Worm (Caenorhabditis elegans) whole organism, L4 larva: ENCODE results near the gene haao-1.

ENCODE experiments used
- F26F4.8 ChIP-seq: fragments of 200-800 bp; sonication (Bioruptor generic); conservative IDR thresholded peaks from 2 replicates; pipeline ENCODE4 v1.3.6; 2022; ENCODE audit warnings: missing genetic modification characterization, missing compliant biosample characterization
- T26A8.4 ChIP-seq: fragments of 200-800 bp; sonication (Bioruptor generic); IDR thresholded peaks from 2 replicates; pipeline ENCODE4 v1.3.6; 2022; ENCODE audit warnings: missing genetic modification characterization, missing compliant biosample characterization
- Y105C5A.15 ChIP-seq: fragments of 200-800 bp; sonication (Bioruptor generic); IDR thresholded peaks from 2 replicates; pipeline ENCODE4 v1.3.6; 2022; ENCODE audit warnings: missing genetic modification characterization, missing compliant biosample characterization
- Y48G9A.11 ChIP-seq: fragments of 200-800 bp; sonication (Bioruptor generic); IDR thresholded peaks from 2 replicates; pipeline ENCODE4 v1.3.6; 2022; ENCODE audit warnings: missing genetic modification reagents, missing genetic modification characterization, missing compliant biosample characterization
- Y5F2A.4 ChIP-seq: fragments of 200-800 bp; sonication (Bioruptor generic); optimal IDR thresholded peaks from 2 replicates; lab custom pipeline; 2018; ENCODE audit warnings: mild to moderate bottlenecking, missing genetic modification characterization, missing compliant biosample characterization
- Y75B8A.6 ChIP-seq: fragments of 200-800 bp; sonication (Bioruptor generic); IDR thresholded peaks from 2 replicates; pipeline ENCODE4 v1.3.6; 2022; ENCODE audit warnings: missing genetic modification reagents, missing genetic modification characterization, missing compliant biosample characterization
- ZK337.2 ChIP-seq: fragments of 200-800 bp; sonication (Bioruptor generic); IDR thresholded peaks from 2 replicates; pipeline ENCODE4 v1.3.6; 2022; ENCODE audit warnings: missing genetic modification reagents, missing genetic modification characterization, missing compliant biosample characterization
- ZK546.5 ChIP-seq, 2 experiments: sonication (generic microtip); optimal IDR thresholded peaks; 2 replicates each; lab custom pipeline; 2017; ENCODE audit warnings: missing biosample characterization in 2 of 2, missing genetic modification characterization in 2 of 2
- ceh-44 ChIP-seq: fragments of 200-800 bp; sonication (Bioruptor generic); IDR thresholded peaks from 2 replicates; pipeline ENCODE4 v1.3.6; 2022; ENCODE audit warnings: missing genetic modification reagents, missing genetic modification characterization, missing compliant biosample characterization
- ceh-62 ChIP-seq: sonication (generic microtip); optimal IDR thresholded peaks from 2 replicates; lab custom pipeline; 2017; ENCODE audit warnings: missing biosample characterization, missing genetic modification characterization
- ces-1 ChIP-seq: fragments of 150-350 bp; sonication (generic microtip); optimal IDR thresholded peaks from 4 replicates; lab custom pipeline; 2014; ENCODE audit warnings: missing biosample characterization, missing genetic modification reagents, missing genetic modification characterization
- cey-2 ChIP-seq: sonication (generic microtip); optimal IDR thresholded peaks from 3 replicates; lab custom pipeline; 2017; ENCODE audit warnings: missing genetic modification characterization, mild to moderate bottlenecking, missing compliant biosample characterization, antibody characterized with exemption, borderline replicate concordance; ENCODE audit not compliant: insufficient read depth
- ctbp-1 ChIP-seq: fragments of 200-800 bp; sonication (Bioruptor generic); IDR thresholded peaks from 2 replicates; pipeline ENCODE4 v1.3.6; 2022; ENCODE audit warnings: missing genetic modification reagents, missing genetic modification characterization, missing compliant biosample characterization
- daf-19 ChIP-seq: fragments of 200-800 bp; sonication (Bioruptor generic); conservative IDR thresholded peaks from 2 replicates; pipeline ENCODE4 v1.3.6; 2022; ENCODE audit warnings: missing genetic modification characterization, missing compliant biosample characterization
- dmd-6 ChIP-seq: fragments of 200-800 bp; sonication (Bioruptor generic); IDR thresholded peaks from 2 replicates; pipeline ENCODE4 v1.3.6; 2022; ENCODE audit warnings: missing genetic modification reagents, missing genetic modification characterization, missing compliant biosample characterization
- duxl-1 ChIP-seq: sonication (generic microtip); optimal IDR thresholded peaks from 2 replicates; lab custom pipeline; 2016; ENCODE audit warnings: mild to moderate bottlenecking, missing genetic modification characterization, moderate library complexity, missing compliant biosample characterization; ENCODE audit not compliant: poor library complexity
- egl-43 ChIP-seq: fragments of 200-800 bp; sonication (Bioruptor generic); IDR thresholded peaks from 2 replicates; pipeline ENCODE4 v1.3.6; 2022; ENCODE audit warnings: missing genetic modification reagents, missing genetic modification characterization, missing compliant biosample characterization
- hif-1 ChIP-seq, 2 experiments: sonication (generic microtip); optimal IDR thresholded peaks; 2 replicates each; lab custom pipeline; 2016 to 2017; ENCODE audit warnings: missing compliant biosample characterization in 2 of 2, missing genetic modification characterization in 2 of 2, missing genetic modification reagents in 2 of 2, missing genotype in 2 of 2, mild to moderate bottlenecking in 1 of 2
- hlh-11 ChIP-seq: fragments of 200-800 bp; sonication (Bioruptor generic); optimal IDR thresholded peaks from 2 replicates; lab custom pipeline; 2018; ENCODE audit warnings: mild to moderate bottlenecking, missing genetic modification characterization, missing compliant biosample characterization
- jun-1 ChIP-seq: fragments of 150-350 bp; optimal IDR thresholded peaks from 2 replicates; lab custom pipeline; 2014; ENCODE audit warnings: missing biosample characterization, missing genetic modification reagents, missing genetic modification characterization
- lim-7 ChIP-seq: fragments of 200-800 bp; sonication (Bioruptor generic); IDR thresholded peaks from 2 replicates; pipeline ENCODE4 v1.3.6; 2022; ENCODE audit warnings: missing genetic modification characterization, missing compliant biosample characterization
- lin-1 ChIP-seq: fragments of 200-800 bp; sonication (Bioruptor generic); IDR thresholded peaks from 2 replicates; pipeline ENCODE4 v1.3.6; 2022; ENCODE audit warnings: missing genetic modification reagents, missing genetic modification characterization, missing compliant biosample characterization
- lin-13 ChIP-seq: fragments of 150-350 bp; optimal IDR thresholded peaks from 2 replicates; lab custom pipeline; 2014; ENCODE audit warnings: missing biosample characterization, missing genetic modification reagents, missing genetic modification characterization
- lin-15B ChIP-seq: fragments of 150-350 bp; sonication (generic microtip); optimal IDR thresholded peaks from 3 replicates; lab custom pipeline; 2014; ENCODE audit warnings: missing biosample characterization, missing genetic modification characterization
- lin-38 ChIP-seq: fragments of 200-800 bp; sonication (Bioruptor generic); IDR thresholded peaks from 2 replicates; pipeline ENCODE4 v1.3.6; 2022; ENCODE audit warnings: missing genetic modification reagents, missing genetic modification characterization, missing compliant biosample characterization
- madf-5 ChIP-seq, 2 experiments: fragments of 200-800 bp; sonication (Bioruptor generic); IDR thresholded peaks; 2 replicates each; pipeline ENCODE4 v1.3.6; 2022; ENCODE audit warnings: missing compliant biosample characterization in 2 of 2, missing genetic modification characterization in 2 of 2
- madf-9 ChIP-seq: fragments of 200-800 bp; sonication (Bioruptor generic); conservative IDR thresholded peaks from 2 replicates; pipeline ENCODE4 v1.3.6; 2022; ENCODE audit warnings: missing genetic modification reagents, missing genetic modification characterization, missing compliant biosample characterization
- mdl-1 ChIP-seq, 2 experiments: fragments of 150-350 bp in 1 of 2; sonication (generic microtip) in 1 of 2; optimal IDR thresholded peaks; 2 replicates each; lab custom pipeline; 2014 to 2017; ENCODE audit warnings: missing biosample characterization in 2 of 2, missing genetic modification characterization in 2 of 2
- mdt-29 ChIP-seq: fragments of 200-800 bp; sonication (Bioruptor generic); IDR thresholded peaks from 2 replicates; pipeline ENCODE4 v1.3.6; 2022; ENCODE audit warnings: missing genetic modification reagents, missing genetic modification characterization, missing compliant biosample characterization
- mep-1 ChIP-seq: fragments of 150-350 bp; sonication (generic microtip); optimal IDR thresholded peaks from 3 replicates; lab custom pipeline; 2014; ENCODE audit warnings: missing biosample characterization, missing genetic modification characterization
- nhr-10 ChIP-seq: fragments of 150-350 bp; optimal IDR thresholded peaks from 2 replicates; lab custom pipeline; 2014; ENCODE audit warnings: missing biosample characterization, missing genetic modification characterization
- nhr-102 ChIP-seq: sonication (generic microtip); optimal IDR thresholded peaks from 2 replicates; lab custom pipeline; 2016; ENCODE audit warnings: mild to moderate bottlenecking, missing genetic modification characterization, moderate library complexity, missing compliant biosample characterization
- nhr-11 ChIP-seq: fragments of 150-350 bp; optimal IDR thresholded peaks from 2 replicates; lab custom pipeline; 2014; ENCODE audit warnings: missing biosample characterization, missing genetic modification characterization
- nhr-111 ChIP-seq: fragments of 200-800 bp; sonication (Bioruptor generic); optimal IDR thresholded peaks from 2 replicates; lab custom pipeline; 2018; ENCODE audit warnings: mild to moderate bottlenecking, missing genetic modification characterization, missing compliant biosample characterization
- nhr-25 ChIP-seq: sonication (generic microtip); optimal IDR thresholded peaks from 2 replicates; lab custom pipeline; 2017; ENCODE audit warnings: missing genetic modification characterization, mild to moderate bottlenecking, missing compliant biosample characterization, antibody characterized with exemption, moderate library complexity, borderline replicate concordance; ENCODE audit not compliant: insufficient read depth
- nhr-41 ChIP-seq: fragments of 200-800 bp; sonication (Bioruptor generic); IDR thresholded peaks from 2 replicates; pipeline ENCODE4 v1.3.6; 2022; ENCODE audit warnings: missing genetic modification reagents, missing genetic modification characterization, missing compliant biosample characterization
- nhr-48 ChIP-seq: sonication (generic microtip); optimal IDR thresholded peaks from 2 replicates; lab custom pipeline; 2016; ENCODE audit warnings: mild to moderate bottlenecking, missing genetic modification characterization, missing compliant biosample characterization
- nhr-6 ChIP-seq: fragments of 150-350 bp; optimal IDR thresholded peaks from 2 replicates; lab custom pipeline; 2014; ENCODE audit warnings: missing biosample characterization, missing genetic modification characterization
- nhr-77 ChIP-seq: fragments of 150-350 bp; optimal IDR thresholded peaks from 2 replicates; lab custom pipeline; 2014; ENCODE audit warnings: missing biosample characterization, missing genetic modification characterization
- pha-4 ChIP-seq, 2 experiments: fragments of 150-350 bp in 1 of 2; fragments of 200-800 bp in 1 of 2; sonication (Bioruptor generic) in 1 of 2; IDR thresholded peaks in 1 of 2; optimal IDR thresholded peaks in 1 of 2; 2 replicates each; pipeline versions ENCODE4 v1.3.6 to Lab custom; 2014 to 2022; ENCODE audit warnings: missing genetic modification characterization in 2 of 2, missing genetic modification reagents in 2 of 2, missing biosample characterization in 1 of 2, missing compliant biosample characterization in 1 of 2
- php-3 ChIP-seq: fragments of 200-800 bp; sonication (Bioruptor generic); IDR thresholded peaks from 2 replicates; pipeline ENCODE4 v1.3.6; 2022; ENCODE audit warnings: missing genetic modification reagents, missing genetic modification characterization, missing compliant biosample characterization
- pqm-1 ChIP-seq: sonication (generic microtip); optimal IDR thresholded peaks from 2 replicates; lab custom pipeline; 2017; ENCODE audit warnings: missing biosample characterization, missing genetic modification characterization
- set-16 ChIP-seq: fragments of 200-800 bp; sonication (Bioruptor generic); IDR thresholded peaks from 2 replicates; pipeline ENCODE4 v1.3.6; 2022; ENCODE audit warnings: missing genetic modification reagents, missing genetic modification characterization, missing compliant biosample characterization
- snpc-1.2 ChIP-seq: fragments of 200-800 bp; sonication (Bioruptor generic); IDR thresholded peaks from 2 replicates; pipeline ENCODE4 v1.3.6; 2022; ENCODE audit warnings: missing genetic modification reagents, missing genetic modification characterization, missing compliant biosample characterization
- spr-1 ChIP-seq: sonication (generic microtip); optimal IDR thresholded peaks from 2 replicates; lab custom pipeline; 2016; ENCODE audit warnings: mild to moderate bottlenecking, missing genetic modification characterization, missing compliant biosample characterization
- unc-130 ChIP-seq: sonication (generic microtip); optimal IDR thresholded peaks from 2 replicates; lab custom pipeline; 2016; ENCODE audit warnings: missing genetic modification reagents, missing genetic modification characterization, missing compliant biosample characterization
- zag-1 ChIP-seq: fragments of 150-350 bp; optimal IDR thresholded peaks from 2 replicates; lab custom pipeline; 2014; ENCODE audit warnings: missing biosample characterization, missing genetic modification characterization
- zfp-3 ChIP-seq: fragments of 200-800 bp; sonication (Bioruptor generic); conservative IDR thresholded peaks from 2 replicates; pipeline ENCODE4 v1.3.6; 2022; ENCODE audit warnings: missing genetic modification reagents, missing genetic modification characterization, missing compliant biosample characterization
- zip-11 ChIP-seq: fragments of 200-800 bp; sonication (Bioruptor generic); IDR thresholded peaks from 2 replicates; pipeline ENCODE4 v1.3.6; 2022; ENCODE audit warnings: missing genetic modification characterization, missing compliant biosample characterization

Gene haao-1

DNA sequence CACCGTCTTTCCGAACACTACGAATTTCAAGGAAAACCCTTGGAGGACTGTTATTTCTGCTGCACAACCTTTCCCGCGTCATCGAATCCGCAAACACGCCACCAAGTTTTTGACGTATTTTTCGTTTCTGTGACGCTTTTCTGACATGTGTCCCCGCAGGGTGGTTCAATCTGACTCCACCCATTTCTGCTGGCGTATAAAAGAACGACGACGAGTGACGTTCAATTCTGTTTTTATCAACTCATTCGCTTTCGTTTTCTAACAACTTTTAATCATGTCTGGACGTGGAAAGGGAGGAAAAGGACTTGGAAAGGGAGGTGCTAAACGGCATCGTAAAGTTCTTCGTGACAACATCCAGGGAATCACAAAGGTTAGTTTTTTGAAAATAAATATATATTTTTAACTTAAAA, 42.2 kb downstream of the haao-1 start, which contains the start of gene his-37 (continued):
- TF ChIP-seq Y5F2A.4 (GFP tag; lab: Kevin White, UChicago), result peak; percentile 84
- TF ChIP-seq set-16 (GFP tag; lab: Robert Waterston, UW), result peak; percentile 51; the same call in 1 of the 2 replicates
- peak; percentile 98 for TF ChIP-seq madf-9
- no peak for TF ChIP-seq nhr-111 (GFP tag; lab: Kevin White, UChicago)
- no peak for TF ChIP-seq F26F4.8
- TF ChIP-seq php-3 (GFP tag; lab: Robert Waterston, UW), result peak; percentile 94
- TF ChIP-seq egl-43 (GFP tag; lab: Robert Waterston, UW), result peak; percentile 95
- TF ChIP-seq lin-1 (GFP tag; lab: Robert Waterston, UW), result peak; percentile 94
- TF ChIP-seq nhr-6, result peak; percentile 98
- TF ChIP-seq pha-4 (GFP tag; IDR thresholded peaks at IDR 0.05; lab: Robert Waterston, UW), result peak; percentile 97
- TF ChIP-seq pha-4 (tag; optimal IDR thresholded peaks at IDR 0.05; lab: Kevin White, UChicago), result peak; percentile 98
- peak; percentile 61; the same call in 1 of the 2 replicates for TF ChIP-seq Y105C5A.15 (GFP tag; lab: Robert Waterston, UW)
- TF ChIP-seq nhr-102 (tag; lab: Kevin White, UChicago), result peak; percentile 99
- TF ChIP-seq cey-2, result peak; percentile 88
- TF ChIP-seq nhr-25 (tag; lab: Kevin White, UChicago), result peak; percentile 98
- peak; percentile 89 for TF ChIP-seq ces-1 (GFP tag; lab: Kevin White, UChicago)
- TF ChIP-seq pqm-1 (tag; lab: Kevin White, UChicago), result peak; percentile 91
- TF ChIP-seq snpc-1.2 (GFP tag; lab: Robert Waterston, UW), result no peak
- no peak for TF ChIP-seq zip-11 (GFP tag; lab: Robert Waterston, UW)
- peak; percentile 99 for TF ChIP-seq hlh-11 (tag; lab: Kevin White, UChicago)
- peak; percentile 64; the same call in 1 of the 2 replicates for TF ChIP-seq Y75B8A.6 (GFP tag; lab: Robert Waterston, UW)
- TF ChIP-seq ceh-44 (GFP tag; lab: Robert Waterston, UW), result no peak
- TF ChIP-seq lin-13 (GFP tag; lab: Kevin White, UChicago), result peak; percentile 98
- peak; percentile 96 for TF ChIP-seq spr-1 (tag; lab: Kevin White, UChicago)
- TF ChIP-seq mdt-29 (GFP tag; lab: Robert Waterston, UW), result peak; percentile 94
- TF ChIP-seq hif-1 (tag; optimal IDR thresholded peaks at IDR 0.05; lab: Kevin White, UChicago), result peak; percentile 82 to 93
- no peak for TF ChIP-seq ceh-62 (tag; lab: Kevin White, UChicago)
- peak; percentile 98 for TF ChIP-seq T26A8.4
- peak; percentile 98 for TF ChIP-seq ctbp-1
- peak; percentile 97 for TF ChIP-seq jun-1 (tag; lab: Kevin White, UChicago)
- TF ChIP-seq duxl-1 (tag; lab: Kevin White, UChicago), result peak; percentile 96
- TF ChIP-seq Y48G9A.11 (GFP tag; lab: Robert Waterston, UW), result 0 out of 2 replicates have a peak, but pooled peaks have one; percentile 8
- peak; percentile 100 for TF ChIP-seq nhr-11 (tag; lab: Kevin White, UChicago)
- TF ChIP-seq nhr-77 (tag; lab: Kevin White, UChicago), result peak; percentile 99
- TF ChIP-seq dmd-6 (GFP tag; lab: Robert Waterston, UW), result peak; percentile 99
- TF ChIP-seq zfp-3 (GFP tag; lab: Robert Waterston, UW), result peak; percentile 99
- TF ChIP-seq zag-1 (tag; lab: Kevin White, UChicago), result peak; percentile 83
- peak; percentile 99 for TF ChIP-seq mep-1 (tag; lab: Kevin White, UChicago)
- TF ChIP-seq ZK546.5 (tag; optimal IDR thresholded peaks at IDR 0.05; lab: Kevin White, UChicago), result peak in 1 of 2 experiments; percentile 79
- TF ChIP-seq lin-15B (tag; lab: Kevin White, UChicago), result no peak
- TF ChIP-seq madf-5 (GFP tag; IDR thresholded peaks at IDR 0.05; lab: Robert Waterston, UW), result peak in 1 of 2 experiments; percentile 86; a peak in 1 of 4 replicates
- TF ChIP-seq nhr-10 (tag; lab: Kevin White, UChicago), result peak; percentile 73
- peak; percentile 96 for TF ChIP-seq nhr-48 (tag; lab: Kevin White, UChicago)
- TF ChIP-seq unc-130 (GFP tag; lab: Kevin White, UChicago), result no peak
- TF ChIP-seq nhr-41 (GFP tag; lab: Robert Waterston, UW), result peak; percentile 88
- peak; percentile 74 to 97 for TF ChIP-seq mdl-1 (tag; optimal IDR thresholded peaks at IDR 0.05; lab: Kevin White, UChicago)
- TF ChIP-seq lim-7 (GFP tag; lab: Robert Waterston, UW), result no peak
- TF ChIP-seq lin-38 (GFP tag; lab: Robert Waterston, UW), result peak; percentile 91
- TF ChIP-seq daf-19 (GFP tag; lab: Robert Waterston, UW), result peak; percentile 97
- TF ChIP-seq ZK337.2 (GFP tag; lab: Robert Waterston, UW), result peak; percentile 68; the same call in 1 of the 2 replicates
